Fruit fly (Drosophila melanogaster) whole organism, embryonic: ENCODE data around the gene sun.
"Not testable (repeated sequence)": the region's sequence is repeated elsewhere in the genome, so short reads cannot be mapped to it uniquely, and the experiment has no call there.

Experiments used
- Bgb ChIP-seq: fragments of 200-800 bp; sonication (Bioruptor generic); IDR thresholded peaks from 2 replicates; pipeline ENCODE4 v1.3.6; 2022; ENCODE audit warnings: missing biosample characterization, missing genetic modification characterization; ENCODE audit not compliant: partially characterized antibody
- CG13287 ChIP-seq: fragments of 200-800 bp; sonication (Bioruptor generic); IDR thresholded peaks from 2 replicates; pipeline ENCODE4 v1.3.6; 2022; ENCODE audit warnings: missing biosample characterization, missing genetic modification characterization; ENCODE audit not compliant: partially characterized antibody
- CG14860 ChIP-seq: fragments of 200-800 bp; sonication (Bioruptor generic); IDR thresholded peaks from 3 replicates; pipeline ENCODE4 v1.3.6; 2022; ENCODE audit warnings: missing biosample characterization, missing genetic modification characterization; ENCODE audit not compliant: partially characterized antibody
- CG2116 ChIP-seq: fragments of 200-800 bp; sonication (Bioruptor generic); optimal IDR thresholded peaks from 3 replicates; lab custom pipeline; 2018; ENCODE audit warnings: missing biosample characterization, mild to moderate bottlenecking, missing genetic modification characterization
- CG30403 ChIP-seq: fragments of 200-800 bp; sonication (Bioruptor generic); optimal IDR thresholded peaks from 3 replicates; lab custom pipeline; 2016; ENCODE audit warnings: missing biosample characterization, missing genetic modification characterization
- CG32532 ChIP-seq: fragments of 200-800 bp; sonication (Bioruptor generic); IDR thresholded peaks from 2 replicates; pipeline ENCODE4 v1.3.6; 2022; ENCODE audit warnings: missing biosample characterization, missing genetic modification characterization
- CG34224 ChIP-seq: fragments of 200-800 bp; sonication (Bioruptor generic); IDR thresholded peaks from 3 replicates; pipeline ENCODE4 v1.3.6; 2022; ENCODE audit warnings: missing biosample characterization, missing genetic modification characterization; ENCODE audit not compliant: partially characterized antibody
- CG7357 ChIP-seq: fragments of 200-800 bp; sonication (Bioruptor generic); IDR thresholded peaks from 3 replicates; pipeline ENCODE4 v1.3.6; 2022; ENCODE audit warnings: missing biosample characterization, missing genetic modification characterization
- CG8290 ChIP-seq, 3 experiments: fragments of 200-800 bp; sonication (Bioruptor generic); optimal IDR thresholded peaks; 2 replicates each; lab custom pipeline; 2016 to 2019; ENCODE audit warnings: missing biosample characterization in 3 of 3, missing genetic modification characterization in 3 of 3, mild to moderate bottlenecking in 2 of 3, moderate library complexity in 1 of 3
- D ChIP-seq, 2 experiments: fragments of 200-800 bp in 1 of 2; fragments of >200 bp in 1 of 2; sonication (Bioruptor generic) in 1 of 2; optimal IDR thresholded peaks; 2 replicates in 1 of 2; 3 replicates in 1 of 2; lab custom pipeline; 2017; ENCODE audit warnings: mild to moderate bottlenecking in 1 of 2, missing biosample characterization in 1 of 2, missing genetic modification characterization in 1 of 2, missing genetic modification reagents in 1 of 2
- Dll ChIP-seq: fragments of 200-800 bp; sonication (Bioruptor generic); IDR thresholded peaks from 4 replicates; pipeline ENCODE4 v1.3.6; 2022; ENCODE audit warnings: missing biosample characterization, missing genetic modification characterization; ENCODE audit not compliant: partially characterized antibody
- Doc3 ChIP-seq: fragments of 200-800 bp; sonication (Bioruptor generic); IDR thresholded peaks from 3 replicates; pipeline ENCODE4 v1.3.6; 2022; ENCODE audit warnings: missing biosample characterization, missing genetic modification characterization; ENCODE audit not compliant: partially characterized antibody
- Dref ChIP-seq: fragments of 200-800 bp; sonication (Bioruptor generic); IDR thresholded peaks from 2 replicates; pipeline ENCODE4 v1.3.6; 2022; ENCODE audit warnings: missing biosample characterization, missing genetic modification characterization
- Gug ChIP-seq: fragments of 200-800 bp; sonication (Bioruptor generic); IDR thresholded peaks from 4 replicates; pipeline ENCODE4 v1.3.6; 2022; ENCODE audit warnings: missing biosample characterization, missing genetic modification characterization
- HLH4C ChIP-seq: fragments of 200-800 bp; sonication (Bioruptor generic); IDR thresholded peaks from 3 replicates; pipeline ENCODE4 v1.3.6; 2022; ENCODE audit warnings: missing biosample characterization, missing genetic modification characterization; ENCODE audit not compliant: partially characterized antibody
- Hand ChIP-seq: fragments of 200-800 bp; sonication (Bioruptor generic); optimal IDR thresholded peaks from 2 replicates; lab custom pipeline; 2017; ENCODE audit warnings: mild to moderate bottlenecking, missing biosample characterization, missing genetic modification reagents, missing genetic modification characterization
- Hr39 ChIP-seq: fragments of >200 bp; optimal IDR thresholded peaks from 2 replicates; lab custom pipeline; 2017
- Hr78 ChIP-seq, 2 experiments: fragments of 200-800 bp in 1 of 2; fragments of >200 bp in 1 of 2; sonication (Bioruptor generic) in 1 of 2; optimal IDR thresholded peaks; 2 replicates each; lab custom pipeline; 2017 to 2019; ENCODE audit warnings: missing biosample characterization in 2 of 2, missing genetic modification characterization in 2 of 2, mild to moderate bottlenecking in 1 of 2, moderate library complexity in 1 of 2
- Lhr ChIP-seq: fragments of 200-800 bp; sonication (Bioruptor generic); optimal IDR thresholded peaks from 3 replicates; lab custom pipeline; 2017; ENCODE audit warnings: mild to moderate bottlenecking, missing biosample characterization, missing genetic modification reagents, missing genetic modification characterization
- Med ChIP-seq: fragments of 200-800 bp; sonication (Bioruptor generic); peaks from one replicate; lab custom pipeline; 2016; ENCODE audit warnings: missing biosample characterization, missing genetic modification characterization, mild to moderate bottlenecking, inconsistent platforms, moderate library complexity
- Meics ChIP-seq: fragments of 200-800 bp; sonication (Bioruptor generic); optimal IDR thresholded peaks from 2 replicates; lab custom pipeline; 2017; ENCODE audit warnings: missing biosample characterization, mild to moderate bottlenecking, missing genetic modification characterization
- Ptx1 ChIP-seq: fragments of 200-800 bp; sonication (Bioruptor generic); IDR thresholded peaks from 2 replicates; pipeline ENCODE4 v1.3.6; 2022; ENCODE audit warnings: missing biosample characterization, missing genetic modification characterization
- Rfx ChIP-seq: fragments of 200-800 bp; sonication (Bioruptor generic); IDR thresholded peaks from 2 replicates; pipeline ENCODE4 v1.3.6; 2022; ENCODE audit warnings: missing biosample characterization, missing genetic modification characterization
- Scr ChIP-seq: fragments of 200-800 bp; sonication (Bioruptor generic); IDR thresholded peaks from 2 replicates; pipeline ENCODE4 v1.3.6; 2022; ENCODE audit warnings: missing biosample characterization, missing genetic modification characterization; ENCODE audit not compliant: partially characterized antibody
- Xrp1 ChIP-seq: fragments of 200-800 bp; sonication (Bioruptor generic); IDR thresholded peaks from 2 replicates; pipeline ENCODE4 v1.3.6; 2022; ENCODE audit warnings: missing biosample characterization, missing genetic modification characterization
- amos ChIP-seq: fragments of 200-800 bp; sonication (Bioruptor generic); IDR thresholded peaks from 2 replicates; pipeline ENCODE4 v1.3.6; 2022; ENCODE audit warnings: missing biosample characterization, missing genetic modification characterization; ENCODE audit not compliant: partially characterized antibody
- bbx ChIP-seq: fragments of 200-800 bp; sonication (Bioruptor generic); IDR thresholded peaks from 2 replicates; pipeline ENCODE4 v1.3.6; 2022; ENCODE audit warnings: missing biosample characterization, missing genetic modification characterization; ENCODE audit not compliant: partially characterized antibody
- bsh ChIP-seq, 2 experiments: fragments of 200-800 bp; sonication (Bioruptor generic); optimal IDR thresholded peaks; 2 replicates each; lab custom pipeline; 2017 to 2018; ENCODE audit warnings: mild to moderate bottlenecking in 2 of 2, missing biosample characterization in 2 of 2, missing genetic modification characterization in 2 of 2, moderate library complexity in 1 of 2
- chif ChIP-seq, 2 experiments: fragments of 200-800 bp; sonication (Bioruptor generic); optimal IDR thresholded peaks; 3 replicates each; lab custom pipeline; 2016; ENCODE audit warnings: missing biosample characterization in 2 of 2, missing genetic modification characterization in 2 of 2
- chinmo ChIP-seq: fragments of 200-800 bp; sonication (Bioruptor generic); IDR thresholded peaks from 4 replicates; pipeline ENCODE4 v1.3.6; 2022; ENCODE audit warnings: missing biosample characterization, missing genetic modification characterization; ENCODE audit not compliant: partially characterized antibody
- hb ChIP-seq: fragments of 200-800 bp; sonication (Bioruptor generic); IDR thresholded peaks from 3 replicates; pipeline ENCODE4 v1.3.6; 2022; ENCODE audit warnings: missing biosample characterization, missing genetic modification characterization; ENCODE audit not compliant: partially characterized antibody
- ind ChIP-seq: fragments of 200-800 bp; sonication (Bioruptor generic); optimal IDR thresholded peaks from 3 replicates; lab custom pipeline; 2016; ENCODE audit warnings: missing biosample characterization, missing genetic modification characterization
- klu ChIP-seq: fragments of 200-800 bp; sonication (Bioruptor generic); IDR thresholded peaks from 2 replicates; pipeline ENCODE4 v1.3.6; 2022; ENCODE audit warnings: missing biosample characterization, missing genetic modification characterization
- knrl ChIP-seq: fragments of 200-800 bp; sonication (Bioruptor generic); IDR thresholded peaks from 3 replicates; pipeline ENCODE4 v1.3.6; 2022; ENCODE audit warnings: missing biosample characterization, missing genetic modification characterization; ENCODE audit not compliant: partially characterized antibody
- mld ChIP-seq: fragments of 200-800 bp; sonication (Bioruptor generic); IDR thresholded peaks from 3 replicates; pipeline ENCODE4 v1.3.6; 2022; ENCODE audit warnings: missing biosample characterization, missing genetic modification characterization; ENCODE audit not compliant: partially characterized antibody
- nerfin-2 ChIP-seq: fragments of 200-800 bp; sonication (Bioruptor generic); IDR thresholded peaks from 2 replicates; pipeline ENCODE4 v1.3.6; 2022; ENCODE audit warnings: missing biosample characterization, missing genetic modification characterization; ENCODE audit not compliant: partially characterized antibody
- odd ChIP-seq: fragments of 200-800 bp; sonication (Bioruptor generic); optimal IDR thresholded peaks from 2 replicates; lab custom pipeline; 2017; ENCODE audit warnings: missing biosample characterization, mild to moderate bottlenecking, missing genetic modification characterization
- pan ChIP-seq, 4 experiments: fragments of >200 bp in 3 of 4; fragments of 200-800 bp in 1 of 4; sonication (Bioruptor generic) in 1 of 4; optimal IDR thresholded peaks in 3 of 4; IDR thresholded peaks in 1 of 4; 2 replicates each; pipeline versions ENCODE4 v1.3.6 to Lab custom; 2017 to 2022; ENCODE audit warnings: missing biosample characterization in 2 of 4, missing genetic modification characterization in 2 of 4, mixed read lengths in 1 of 4
- sens ChIP-seq: fragments of 200-800 bp; sonication (Bioruptor generic); peaks from one replicate; lab custom pipeline; 2016; ENCODE audit warnings: missing biosample characterization, missing genetic modification characterization
- sna ChIP-seq: fragments of 200-800 bp; sonication (Bioruptor generic); IDR thresholded peaks from 2 replicates; pipeline ENCODE4 v1.3.6; 2022; ENCODE audit warnings: missing biosample characterization, missing genetic modification characterization; ENCODE audit not compliant: partially characterized antibody
- ssp ChIP-seq: fragments of 200-800 bp; sonication (Bioruptor generic); IDR thresholded peaks from 2 replicates; pipeline ENCODE4 v1.3.6; 2022; ENCODE audit warnings: missing biosample characterization, missing genetic modification characterization
- tna ChIP-seq: fragments of 200-800 bp; sonication (Bioruptor generic); IDR thresholded peaks from 2 replicates; pipeline ENCODE4 v1.3.6; 2022; ENCODE audit warnings: missing biosample characterization, missing genetic modification characterization; ENCODE audit not compliant: partially characterized antibody
- unc-4 ChIP-seq: fragments of 200-800 bp; sonication (Bioruptor generic); IDR thresholded peaks from 2 replicates; pipeline ENCODE4 v1.3.6; 2022; ENCODE audit warnings: missing biosample characterization, missing genetic modification characterization; ENCODE audit not compliant: partially characterized antibody

The sun gene

DNA sequence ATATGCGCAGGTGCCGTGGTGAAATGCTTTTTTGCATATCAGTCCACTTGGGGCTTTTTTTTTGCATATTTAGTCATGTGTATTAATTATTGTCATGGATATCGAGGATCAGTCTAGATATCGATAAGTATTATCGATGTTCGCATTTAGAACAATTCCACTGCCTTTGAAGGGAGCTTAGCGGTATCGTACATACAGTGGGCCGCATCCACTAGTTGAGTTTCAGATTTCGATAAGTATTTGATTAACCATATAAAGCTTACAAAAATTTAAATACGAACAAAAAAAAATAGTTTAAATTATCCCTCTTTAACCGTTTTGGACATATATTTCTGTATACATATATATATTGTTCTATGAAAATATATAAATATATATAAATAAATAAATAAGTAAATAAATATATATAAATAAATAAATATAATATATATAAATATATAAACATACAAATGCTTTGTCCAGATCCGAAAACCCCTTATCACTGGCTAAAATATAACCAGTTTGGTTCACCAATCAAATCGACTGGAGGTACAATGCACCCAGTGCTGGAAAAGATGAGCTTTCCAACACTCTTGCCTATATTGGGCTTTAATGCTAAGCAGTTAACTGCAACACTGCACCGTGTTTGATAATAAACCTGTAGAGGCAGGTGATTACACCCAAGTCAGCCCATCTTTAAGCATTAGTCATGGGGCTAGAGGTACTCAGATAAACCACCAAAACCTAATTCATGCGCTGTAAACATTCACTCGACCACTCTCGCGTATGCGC, 46.0 kb downstream of the sun start (continued):
- peak; percentile 70 for TF ChIP-seq HLH4C (GFP tag; lab: Robert Waterston, UW)
- no peak for TF ChIP-seq Lhr (GFP tag; lab: Kevin White, UChicago)
- no peak for TF ChIP-seq Hr39
- TF ChIP-seq Gug = no peak
- TF ChIP-seq chif (GFP tag; optimal IDR thresholded peaks at IDR 0.05; lab: Kevin White, UChicago) = no peak
- peak; percentile 52 for TF ChIP-seq Meics (GFP tag; lab: Kevin White, UChicago)
- TF ChIP-seq CG2116 (GFP tag; lab: Kevin White, UChicago) = peak; percentile 36
- TF ChIP-seq ind (GFP tag; lab: Kevin White, UChicago) = peak; percentile 3
- peak; percentile 64 for TF ChIP-seq Doc3 (GFP tag; lab: Robert Waterston, UW)
- TF ChIP-seq bsh (GFP tag; optimal IDR thresholded peaks at IDR 0.05; lab: Kevin White, UChicago) = peak in 1 of 2 experiments; percentile 21
- TF ChIP-seq Hand = no peak
- peak; percentile 10 for TF ChIP-seq CG30403
- no peak for TF ChIP-seq Xrp1 (GFP tag; lab: Robert Waterston, UW)
- no peak for TF ChIP-seq odd (GFP tag; lab: Kevin White, UChicago)
- no peak for TF ChIP-seq D (optimal IDR thresholded peaks at IDR 0.05; lab: Kevin White, UChicago)
- no peak for TF ChIP-seq D (GFP tag; optimal IDR thresholded peaks at IDR 0.05; lab: Kevin White, UChicago)

DNA sequence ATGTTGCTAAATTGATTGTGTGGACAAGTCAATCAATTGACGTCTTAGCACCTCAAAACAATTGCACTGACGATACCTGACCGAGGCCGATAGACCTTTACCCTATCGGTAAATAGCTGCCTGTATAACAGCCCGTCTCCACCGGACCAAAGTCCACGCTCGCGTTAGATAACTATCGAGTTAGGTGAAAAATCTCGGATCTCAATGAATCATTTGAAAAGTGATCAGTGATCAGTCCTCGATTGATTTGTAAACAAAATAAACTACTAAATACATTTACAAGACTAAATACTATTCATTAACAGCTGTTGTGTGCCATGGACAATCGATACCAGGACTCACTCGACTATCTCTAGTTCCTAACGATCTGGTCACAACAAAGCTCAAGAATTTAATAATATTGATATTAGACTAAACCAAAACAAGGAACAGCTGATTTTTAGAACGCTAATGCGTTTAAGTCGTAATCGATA, 49.9 kb downstream of the sun start, which contains the start of the genes sordd2 and CG15602:
Gene sordd2, minus strand, starts transcription at position 78 of the 473 bp plus-strand sequence.
Gene CG15602, plus strand, starts transcription at position 342 of the 473 bp plus-strand sequence.
- TF ChIP-seq CG14860 (GFP tag; lab: Robert Waterston, UW) (peak; percentile 56), tna (GFP tag; lab: Robert Waterston, UW) (peak; percentile 62), CG13287 (GFP tag; lab: Robert Waterston, UW) (peak; percentile 33), knrl (GFP tag; lab: Robert Waterston, UW) (peak; percentile 81), Rfx (peak; percentile 31; the same call in 1 of the 2 replicates), CG34224 (GFP tag; lab: Robert Waterston, UW) (peak; percentile 60; the same call in 2 of the 3 replicates), Dll (GFP tag; lab: Robert Waterston, UW) (peak; percentile 80), hb (GFP tag; lab: Robert Waterston, UW) (peak; percentile 76), Dref (GFP tag; lab: Robert Waterston, UW) (peak; percentile 71), chinmo (0 out of 4 replicates have a peak, but pooled peaks have one; percentile 20), ssp (GFP tag; lab: Robert Waterston, UW) (peak; percentile 95), mld (GFP tag; lab: Robert Waterston, UW) (0 out of 3 replicates have a peak, but pooled peaks have one; percentile 20), bbx (GFP tag; lab: Robert Waterston, UW) (peak; percentile 86), CG7357 (GFP tag; lab: Robert Waterston, UW) (0 out of 3 replicates have a peak, but pooled peaks have one; percentile 20), unc-4 (GFP tag; lab: Robert Waterston, UW) (peak; percentile 84), Bgb (peak; percentile 94), Gug (peak; percentile 21; the same call in 1 of the 4 replicates), sens (peak; percentile 65), Hr78 (GFP tag; optimal IDR thresholded peaks at IDR 0.05; lab: Kevin White, UChicago) (peak in 1 of 2 experiments; percentile 66), pan (GFP tag; optimal IDR thresholded peaks at IDR 0.05 in 1 of 2, IDR thresholded peaks at IDR 0.05 in 1 of 2) (peak in 1 of 2 experiments; percentile 24), Scr (GFP tag; lab: Robert Waterston, UW) (peak; percentile 81), Med (GFP tag; lab: Kevin White, UChicago) (peak; percentile 15), Ptx1 (GFP tag; lab: Robert Waterston, UW) (0 out of 2 replicates have a peak, but pooled peaks have one; percentile 11), sna (GFP tag; lab: Robert Waterston, UW) (peak; percentile 67), amos (GFP tag; lab: Robert Waterston, UW) (peak; percentile 63), klu (peak; percentile 18; the same call in 1 of the 2 replicates), CG32532 (GFP tag; lab: Robert Waterston, UW) (peak; percentile 17; the same call in 1 of the 2 replicates), CG8290 (GFP tag; optimal IDR thresholded peaks at IDR 0.05; lab: Kevin White, UChicago) (peak; percentile 87), nerfin-2 (peak; percentile 40; the same call in 1 of the 2 replicates)
- not testable (repeated sequence) for TF ChIP-seq pan (optimal IDR thresholded peaks at IDR 0.05; lab: Kevin White, UChicago); CG8290 (tag; optimal IDR thresholded peaks at IDR 0.05; lab: Kevin White, UChicago)
